Fruit fly (Drosophila melanogaster): ENCODE data around the gene Reph.
A peak's percentile ranks its signal among the peaks of the same experiment; 100 is the strongest.

Gene Reph

dm6 chr2L:3778157-3779060, 24.9 kb upstream of the Reph start (continued):
- peak in 1 of 2 experiments; percentile 56 for TF ChIP-seq Hr51 (GFP tag; optimal IDR thresholded peaks at IDR 0.05)
- TF ChIP-seq Ptx1 (GFP tag; IDR thresholded peaks at IDR 0.05), result peak; percentile 40; the same call in 1 of the 2 replicates
- no peak for TF ChIP-seq NC2α (GFP tag; optimal IDR thresholded peaks at IDR 0.05)
- no peak for TF ChIP-seq lilli (GFP tag; optimal IDR thresholded peaks at IDR 0.05)
- TF ChIP-seq ftz-f1 (GFP tag; optimal IDR thresholded peaks at IDR 0.05), result no peak
- no peak for TF ChIP-seq CG4730 (GFP tag; IDR thresholded peaks at IDR 0.05)
- no peak for TF ChIP-seq Chrac-16 (GFP tag; optimal IDR thresholded peaks at IDR 0.05)
- no peak for TF ChIP-seq CG12942 (GFP tag; optimal IDR thresholded peaks at IDR 0.05)
- TF ChIP-seq CG12769 (tag; optimal IDR thresholded peaks at IDR 0.05), result peak; percentile 81
- TF ChIP-seq CG1529 (GFP tag; optimal IDR thresholded peaks at IDR 0.05), result no peak
- no peak for TF ChIP-seq Abd-B (GFP tag; optimal IDR thresholded peaks at IDR 0.05)
- no peak for TF ChIP-seq Hmr (GFP tag; optimal IDR thresholded peaks at IDR 0.05)
- no peak for TF ChIP-seq CG11398 (GFP tag; optimal IDR thresholded peaks at IDR 0.05)
- no peak for TF ChIP-seq CG2129 (GFP tag; IDR thresholded peaks at IDR 0.05; ENCODE audit: partially characterized antibody)
- no peak for TF ChIP-seq slou (GFP tag; optimal IDR thresholded peaks at IDR 0.05)
- TF ChIP-seq YL-1 (GFP tag; optimal IDR thresholded peaks at IDR 0.05), result no peak
- TF ChIP-seq D (optimal IDR thresholded peaks at IDR 0.05), result no peak
- TF ChIP-seq D (GFP tag; optimal IDR thresholded peaks at IDR 0.05), result no peak
- no peak for TF ChIP-seq ap (GFP tag; IDR thresholded peaks at IDR 0.05)
- no peak for TF ChIP-seq her (GFP tag; optimal IDR thresholded peaks at IDR 0.05)
- no peak for TF ChIP-seq pzg (GFP tag; optimal IDR thresholded peaks at IDR 0.05)
- no peak for TF ChIP-seq tio (GFP tag; optimal IDR thresholded peaks at IDR 0.05)
- peak; percentile 10 for TF ChIP-seq CG2875 (GFP tag; optimal IDR thresholded peaks at IDR 0.05)
- no peak for TF ChIP-seq HLHmδ (GFP tag; optimal IDR thresholded peaks at IDR 0.05)
- peak; percentile 51; the same call in 1 of the 2 replicates for TF ChIP-seq CG6689 (GFP tag; IDR thresholded peaks at IDR 0.05)
- TF ChIP-seq Fer3 (tag; optimal IDR thresholded peaks at IDR 0.05), result peak; percentile 20
- no peak for TF ChIP-seq vnd (GFP tag; IDR thresholded peaks at IDR 0.05; ENCODE audit: partially characterized antibody)
- peak; percentile 34 for TF ChIP-seq CG12391 (tag; optimal IDR thresholded peaks at IDR 0.05)
- no peak for TF ChIP-seq CG1832 (GFP tag; optimal IDR thresholded peaks at IDR 0.05)
- no peak for TF ChIP-seq CHES-1-like (GFP tag; optimal IDR thresholded peaks at IDR 0.05)
- no peak for TF ChIP-seq CTCF (GFP tag; optimal IDR thresholded peaks at IDR 0.05)
- TF ChIP-seq pnt (GFP tag; optimal IDR thresholded peaks at IDR 0.05), result no peak
- TF ChIP-seq esg (GFP tag; conservative IDR thresholded peaks at IDR 0.05), result no peak; the same call in 1 of the 2 replicates
- no peak for TF ChIP-seq CG16815 (GFP tag; optimal IDR thresholded peaks at IDR 0.05)
- TF ChIP-seq Doc3 (GFP tag; IDR thresholded peaks at IDR 0.05; ENCODE audit: partially characterized antibody), result no peak
- peak; percentile 42 for TF ChIP-seq odd (GFP tag; optimal IDR thresholded peaks at IDR 0.05)
- TF ChIP-seq CG10654 (GFP tag; optimal IDR thresholded peaks at IDR 0.05), result no peak
- TF ChIP-seq CG4328 (GFP tag; optimal IDR thresholded peaks at IDR 0.05), result no peak
- TF ChIP-seq ato (GFP tag; IDR thresholded peaks at IDR 0.05; ENCODE audit: partially characterized antibody), result no peak
- 0 out of 2 replicates have a peak, but pooled peaks have one; percentile 24 for TF ChIP-seq HLH3B (GFP tag; IDR thresholded peaks at IDR 0.05)
- peak; percentile 60 for TF ChIP-seq CG2712 (tag; optimal IDR thresholded peaks at IDR 0.05)
- no peak for TF ChIP-seq CG3281 (GFP tag; optimal IDR thresholded peaks at IDR 0.05)
- TF ChIP-seq pita (GFP tag; optimal IDR thresholded peaks at IDR 0.05), result no peak
- TF ChIP-seq CG32532 (GFP tag; IDR thresholded peaks at IDR 0.05), result no peak
- no peak for TF ChIP-seq danr (GFP tag; IDR thresholded peaks at IDR 0.05)
- no peak for TF ChIP-seq Optix (GFP tag; IDR thresholded peaks at IDR 0.05)
- TF ChIP-seq pfk (GFP tag; optimal IDR thresholded peaks at IDR 0.05), result peak; percentile 47
- TF ChIP-seq Dad (GFP tag; optimal IDR thresholded peaks at IDR 0.05), result no peak
- no peak for TF ChIP-seq cato (GFP tag; optimal IDR thresholded peaks at IDR 0.05; ENCODE audit: borderline replicate concordance)
